Worm (Caenorhabditis elegans) whole organism, L2 larva: ENCODE data around the gene cpr-9.
A peak's percentile ranks its signal among the peaks of the same experiment; 100 is the strongest.
"Not testable (repeated sequence)": the region's sequence is repeated elsewhere in the genome, so short reads cannot be mapped to it uniquely, and the experiment has no call there.

Experiments used
- C34F6.9 ChIP-seq: fragments of 150-350 bp; optimal IDR thresholded peaks from 2 replicates; lab custom pipeline; 2014; ENCODE audit warnings: missing biosample characterization, missing genetic modification characterization
- F13H6.1 ChIP-seq: sonication (generic microtip); optimal IDR thresholded peaks from 2 replicates; lab custom pipeline; 2016; ENCODE audit warnings: missing genetic modification characterization, missing compliant biosample characterization
- Y55F3AM.14 ChIP-seq: fragments of 200-800 bp; sonication (Bioruptor generic); optimal IDR thresholded peaks from 2 replicates; lab custom pipeline; 2018; ENCODE audit warnings: mild to moderate bottlenecking, missing genetic modification characterization, missing compliant biosample characterization
- aly-2 ChIP-seq: fragments of 150-350 bp; optimal IDR thresholded peaks from 2 replicates; lab custom pipeline; 2014; ENCODE audit warnings: missing biosample characterization, missing genetic modification characterization
- ama-1 ChIP-seq: fragments of 150-350 bp; optimal IDR thresholded peaks from 2 replicates; lab custom pipeline; 2018; ENCODE audit warnings: inconsistent platforms
- blmp-1 ChIP-seq: sonication (generic microtip); optimal IDR thresholded peaks from 2 replicates; lab custom pipeline; 2017; ENCODE audit warnings: missing genetic modification characterization, mild to moderate bottlenecking, missing compliant biosample characterization, antibody characterized with exemption, moderate library complexity; ENCODE audit not compliant: insufficient read depth
- ceh-16 ChIP-seq: fragments of 150-350 bp; optimal IDR thresholded peaks from 2 replicates; lab custom pipeline; 2014; ENCODE audit warnings: missing biosample characterization, missing genetic modification characterization
- ceh-82 ChIP-seq: fragments of 150-350 bp; optimal IDR thresholded peaks from 2 replicates; lab custom pipeline; 2014; ENCODE audit warnings: missing biosample characterization, missing genetic modification characterization
- crh-2 ChIP-seq: sonication (generic microtip); optimal IDR thresholded peaks from 2 replicates; lab custom pipeline; 2017; ENCODE audit warnings: missing biosample characterization, missing genetic modification characterization
- dmd-4 ChIP-seq: sonication (generic microtip); optimal IDR thresholded peaks from 2 replicates; lab custom pipeline; 2017; ENCODE audit warnings: missing biosample characterization, missing genetic modification characterization
- elt-1 ChIP-seq: fragments of 150-350 bp; optimal IDR thresholded peaks from 2 replicates; lab custom pipeline; 2014; ENCODE audit warnings: missing biosample characterization, missing genetic modification characterization
- elt-3 ChIP-seq: sonication (generic microtip); optimal IDR thresholded peaks from 2 replicates; lab custom pipeline; 2017; ENCODE audit warnings: missing biosample characterization, missing genetic modification characterization
- fos-1 ChIP-seq: fragments of 150-350 bp; optimal IDR thresholded peaks from 2 replicates; lab custom pipeline; 2014; ENCODE audit warnings: missing biosample characterization, missing genetic modification characterization
- gmeb-1 ChIP-seq: fragments of 150-350 bp; optimal IDR thresholded peaks from 2 replicates; lab custom pipeline; 2014; ENCODE audit warnings: missing biosample characterization, missing genetic modification characterization
- lin-11 ChIP-seq: fragments of 150-350 bp; sonication (generic microtip); optimal IDR thresholded peaks from 2 replicates; lab custom pipeline; 2014; ENCODE audit warnings: missing biosample characterization, missing genetic modification characterization, inconsistent platforms, mixed read lengths
- lin-13 ChIP-seq: fragments of 150-350 bp; optimal IDR thresholded peaks from 2 replicates; lab custom pipeline; 2014; ENCODE audit warnings: missing biosample characterization, missing genetic modification reagents, missing genetic modification characterization
- lin-39 ChIP-seq: fragments of 150-350 bp; optimal IDR thresholded peaks from 2 replicates; lab custom pipeline; 2014; ENCODE audit warnings: missing biosample characterization, missing genetic modification reagents, missing genetic modification characterization
- lsy-2 ChIP-seq, 2 experiments: fragments of 150-350 bp in 1 of 2; sonication (generic microtip) in 1 of 2; optimal IDR thresholded peaks; 2 replicates each; lab custom pipeline; 2014 to 2017; ENCODE audit warnings: missing biosample characterization in 2 of 2, missing genetic modification characterization in 2 of 2
- mab-5 ChIP-seq: fragments of 150-350 bp; optimal IDR thresholded peaks from 2 replicates; lab custom pipeline; 2014; ENCODE audit warnings: missing biosample characterization, missing genetic modification characterization
- mbf-1 ChIP-seq: sonication (generic microtip); optimal IDR thresholded peaks from 2 replicates; lab custom pipeline; 2017; ENCODE audit warnings: missing biosample characterization, missing genetic modification characterization
- mdl-1 ChIP-seq, 2 experiments: fragments of 150-350 bp in 1 of 2; sonication (generic microtip) in 1 of 2; optimal IDR thresholded peaks; 2 replicates each; lab custom pipeline; 2017; ENCODE audit warnings: missing biosample characterization in 2 of 2, missing genetic modification characterization in 2 of 2
- nhr-10 ChIP-seq: sonication (generic microtip); optimal IDR thresholded peaks from 2 replicates; lab custom pipeline; 2017; ENCODE audit warnings: missing biosample characterization, missing genetic modification characterization
- nhr-12 ChIP-seq: fragments of 150-350 bp; optimal IDR thresholded peaks from 2 replicates; lab custom pipeline; 2014; ENCODE audit warnings: missing biosample characterization, missing genetic modification characterization
- nhr-129 ChIP-seq: fragments of 150-350 bp; optimal IDR thresholded peaks from 2 replicates; lab custom pipeline; 2014; ENCODE audit warnings: missing biosample characterization, missing genetic modification characterization
- nhr-21 ChIP-seq: fragments of 150-350 bp; optimal IDR thresholded peaks from 2 replicates; lab custom pipeline; 2014; ENCODE audit warnings: missing biosample characterization, missing genetic modification characterization
- nhr-23 ChIP-seq: fragments of 150-350 bp; optimal IDR thresholded peaks from 2 replicates; lab custom pipeline; 2014; ENCODE audit warnings: missing biosample characterization, missing genetic modification reagents, missing genetic modification characterization
- nhr-237 ChIP-seq: fragments of 150-350 bp; optimal IDR thresholded peaks from 2 replicates; lab custom pipeline; 2014; ENCODE audit warnings: missing biosample characterization, missing genetic modification characterization
- nhr-25 ChIP-seq: fragments of 150-350 bp; sonication (generic microtip); optimal IDR thresholded peaks from 3 replicates; lab custom pipeline; 2014; ENCODE audit warnings: missing biosample characterization, missing genetic modification characterization
- nhr-6 ChIP-seq: fragments of 150-350 bp; optimal IDR thresholded peaks from 2 replicates; lab custom pipeline; 2014; ENCODE audit warnings: missing biosample characterization, missing genetic modification characterization
- sem-4 ChIP-seq: fragments of 150-350 bp; optimal IDR thresholded peaks from 2 replicates; lab custom pipeline; 2014; ENCODE audit warnings: missing biosample characterization, missing genetic modification reagents, missing genetic modification characterization
- skn-1 ChIP-seq: sonication (generic microtip); optimal IDR thresholded peaks from 2 replicates; lab custom pipeline; 2017; ENCODE audit warnings: missing biosample characterization, missing genetic modification characterization
- sma-3 ChIP-seq: sonication (generic microtip); optimal IDR thresholded peaks from 2 replicates; lab custom pipeline; 2016; ENCODE audit warnings: missing genetic modification reagents, missing genetic modification characterization, missing compliant biosample characterization
- sma-9 ChIP-seq, 2 experiments: fragments of 150-350 bp in 1 of 2; sonication (generic microtip) in 1 of 2; optimal IDR thresholded peaks; 2 replicates each; lab custom pipeline; 2014 to 2016; ENCODE audit warnings: missing genetic modification characterization in 2 of 2, mild to moderate bottlenecking in 1 of 2, missing biosample characterization in 1 of 2, missing compliant biosample characterization in 1 of 2, missing genetic modification reagents in 1 of 2, moderate library complexity in 1 of 2
- snpc-4 ChIP-seq: fragments of 150-350 bp; optimal IDR thresholded peaks from 2 replicates; lab custom pipeline; 2014; ENCODE audit warnings: missing biosample characterization, missing genetic modification characterization
- unc-39 ChIP-seq: fragments of 150-350 bp; optimal IDR thresholded peaks from 2 replicates; lab custom pipeline; 2014; ENCODE audit warnings: missing biosample characterization, missing genetic modification characterization
- unc-62 ChIP-seq: fragments of 150-350 bp; optimal IDR thresholded peaks from 2 replicates; lab custom pipeline; 2014; ENCODE audit warnings: missing biosample characterization, missing genetic modification reagents, missing genetic modification characterization
- zag-1 ChIP-seq: fragments of 150-350 bp; optimal IDR thresholded peaks from 2 replicates; lab custom pipeline; 2014; ENCODE audit warnings: missing biosample characterization, missing genetic modification characterization

cpr-9 gene

DNA sequence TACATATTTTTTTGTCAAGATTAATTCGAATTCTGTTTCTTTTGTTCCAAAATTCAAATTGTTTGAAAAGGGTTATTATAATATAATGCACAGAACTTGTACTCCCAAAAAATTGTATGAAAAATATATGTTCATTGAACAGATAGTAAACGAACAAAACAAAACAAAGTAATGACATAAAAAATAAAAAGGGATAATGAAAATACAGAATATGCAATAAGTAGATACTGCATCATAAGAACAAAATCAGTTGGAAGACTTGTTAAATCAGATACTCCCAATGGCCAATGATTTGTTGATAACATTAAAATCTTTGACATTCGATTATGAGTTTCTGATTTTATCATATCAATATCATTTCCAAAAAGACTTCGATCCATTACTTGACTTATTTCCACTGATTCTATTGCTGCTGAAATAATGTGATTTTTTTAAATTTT lies 1.7 kb downstream of the cpr-9 start:
- TF ChIP-seq F13H6.1 (no peak), fos-1 (peak; percentile 16), gmeb-1 (tag; lab: Kevin White, UChicago) (peak; percentile 9), nhr-25 (tag; lab: Kevin White, UChicago) (no peak), crh-2 (tag; lab: Kevin White, UChicago) (peak; percentile 38), lin-13 (peak; percentile 38)

DNA sequence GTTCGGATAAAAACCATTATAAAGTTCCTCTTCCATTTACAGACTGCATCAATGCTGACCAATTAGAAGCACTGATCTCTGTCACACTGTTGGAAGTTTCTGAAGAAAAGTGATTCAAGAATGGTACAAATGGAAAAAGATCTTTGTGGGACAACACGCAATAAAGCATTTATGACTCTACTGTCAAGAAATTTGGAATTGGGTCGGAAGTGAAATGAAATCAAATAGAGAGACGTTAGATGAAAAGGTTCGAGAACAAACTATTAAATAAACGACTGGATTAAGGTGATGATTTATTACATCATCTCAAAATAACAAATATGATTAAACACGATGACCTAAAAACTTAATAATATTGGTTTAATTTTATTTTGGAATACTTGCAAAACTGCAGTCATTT lies 3.6 kb downstream of the cpr-9 start, which contains the start of gene F57F5.3:
TSS of gene F57F5.3 (minus strand) at position 101 of the 400 bp plus-strand sequence.
- TF ChIP-seq unc-39 (tag; lab: Kevin White, UChicago) (no peak), nhr-10 (no peak), mdl-1 (tag; optimal IDR thresholded peaks at IDR 0.05; lab: Kevin White, UChicago) (no peak), ceh-16 (tag; lab: Kevin White, UChicago) (no peak)
- TF ChIP-seq, all 48 proteins: peak for 0

DNA sequence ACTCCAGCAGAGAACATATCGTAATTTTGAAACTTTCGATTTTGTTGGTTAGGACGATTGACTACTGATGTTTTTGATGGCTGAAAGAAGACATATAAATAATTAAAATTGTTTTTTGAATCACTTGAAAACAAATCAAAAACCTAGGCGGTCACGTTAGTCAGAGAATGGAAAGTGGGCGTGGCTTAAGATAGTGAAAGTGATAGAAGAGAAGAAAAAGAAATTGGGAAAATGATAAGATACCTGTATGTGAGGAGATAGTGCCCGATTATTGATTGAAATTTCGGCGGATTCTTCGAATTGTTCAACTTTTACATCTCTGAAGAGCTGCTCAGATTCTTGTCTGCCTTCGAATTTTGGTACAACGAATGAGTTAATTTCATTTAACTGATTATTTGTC lies 8.8 kb downstream of the cpr-9 start:
- TF ChIP-seq fos-1: peak; percentile 20
- no peak for TF ChIP-seq dmd-4 (tag; lab: Kevin White, UChicago)
- TF ChIP-seq sma-9 (GFP tag; optimal IDR thresholded peaks at IDR 0.05; lab: Kevin White, UChicago): peak; percentile 11
- no peak for TF ChIP-seq sma-9 (tag; optimal IDR thresholded peaks at IDR 0.05; lab: Kevin White, UChicago)
- TF ChIP-seq mbf-1 (tag; lab: Kevin White, UChicago): no peak
- no peak for TF ChIP-seq ama-1 (lab: Kevin White, UChicago)
- peak; percentile 95 for TF ChIP-seq blmp-1 (tag; lab: Kevin White, UChicago)

DNA sequence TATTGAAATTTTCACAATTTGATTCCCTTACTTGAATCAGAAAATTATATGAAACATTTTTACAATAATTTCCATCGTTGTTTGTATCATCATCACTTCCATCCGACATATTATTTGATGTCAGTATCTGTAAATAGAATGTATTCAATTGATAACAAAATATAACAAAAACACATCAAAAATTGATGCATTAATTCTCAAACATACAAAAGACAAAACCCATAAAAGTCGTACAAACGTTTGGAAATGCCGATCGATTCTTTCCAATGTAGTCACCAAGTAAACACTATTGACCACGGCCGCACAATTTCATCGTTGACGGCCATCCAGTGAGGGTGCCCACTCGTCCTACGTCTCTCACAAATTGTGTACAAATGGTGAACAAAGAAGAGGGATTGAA lies 10.4 kb downstream of the cpr-9 start, which contains the start of gene add-2:
TSS of gene add-2 (minus strand) at position 109 of the 400 bp plus-strand sequence.
- no peak for TF ChIP-seq nhr-6 (tag; lab: Kevin White, UChicago)
- no peak for TF ChIP-seq zag-1 (tag; lab: Kevin White, UChicago)
- no peak for TF ChIP-seq lin-39 (tag; lab: Kevin White, UChicago)
- no peak for TF ChIP-seq unc-39 (tag; lab: Kevin White, UChicago)
- no peak for TF ChIP-seq lin-11 (tag; lab: Kevin White, UChicago)
- no peak for TF ChIP-seq nhr-25 (tag; lab: Kevin White, UChicago)

DNA sequence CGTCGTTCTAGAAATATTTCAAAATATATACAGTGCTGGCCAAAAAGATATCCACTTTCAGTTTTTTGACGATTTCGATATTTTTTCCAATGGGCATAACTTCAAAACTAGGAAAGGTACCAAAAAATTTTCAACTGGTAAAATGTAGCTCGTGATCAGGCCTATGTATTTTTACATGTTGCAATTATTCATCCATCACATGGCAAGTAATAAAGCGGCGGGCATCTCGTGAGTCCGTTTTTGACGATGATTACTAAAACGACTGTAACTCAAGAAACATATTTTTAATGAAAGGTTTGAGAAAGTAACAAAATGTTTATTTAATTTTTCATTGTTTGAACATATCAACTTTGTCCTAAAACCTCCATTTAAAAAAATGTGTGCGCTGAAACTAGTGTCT lies 17.2 kb downstream of the cpr-9 start, which contains the start of gene F10C2.3:
TSS of gene F10C2.3 (plus strand) at position 301 of the 400 bp plus-strand sequence.
- not testable (repeated sequence) for TF ChIP-seq nhr-12; nhr-6 (tag; lab: Kevin White, UChicago); skn-1 (tag; lab: Kevin White, UChicago)
- TF ChIP-seq, all 48 proteins: peak for 0; not testable (repeated sequence) for 48

DNA sequence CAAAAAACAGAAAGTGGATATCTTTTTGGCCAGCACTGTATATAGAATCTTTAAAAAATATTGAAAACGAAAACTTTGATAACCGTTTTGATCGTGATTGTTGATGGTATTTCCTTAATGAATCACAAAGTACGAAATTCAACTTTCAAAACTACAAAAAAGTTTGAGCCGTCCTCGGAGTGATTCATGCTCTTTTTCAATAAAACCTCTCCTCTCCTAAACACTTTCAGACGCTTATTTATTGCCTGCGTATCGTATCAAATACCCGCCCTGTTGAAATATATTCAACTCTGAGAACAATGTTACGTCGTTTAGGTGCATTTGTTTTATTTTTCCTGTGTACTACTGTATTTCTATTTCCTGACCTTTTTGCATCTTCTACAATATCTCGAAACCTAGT lies 18.1 kb downstream of the cpr-9 start:
- TF ChIP-seq elt-1 (tag; lab: Kevin White, UChicago) (no peak), unc-62 (GFP tag; lab: Kevin White, UChicago) (no peak), F13H6.1 (no peak), lin-11 (tag; lab: Kevin White, UChicago) (no peak), unc-39 (tag; lab: Kevin White, UChicago) (no peak), fos-1 (peak; percentile 58)

DNA sequence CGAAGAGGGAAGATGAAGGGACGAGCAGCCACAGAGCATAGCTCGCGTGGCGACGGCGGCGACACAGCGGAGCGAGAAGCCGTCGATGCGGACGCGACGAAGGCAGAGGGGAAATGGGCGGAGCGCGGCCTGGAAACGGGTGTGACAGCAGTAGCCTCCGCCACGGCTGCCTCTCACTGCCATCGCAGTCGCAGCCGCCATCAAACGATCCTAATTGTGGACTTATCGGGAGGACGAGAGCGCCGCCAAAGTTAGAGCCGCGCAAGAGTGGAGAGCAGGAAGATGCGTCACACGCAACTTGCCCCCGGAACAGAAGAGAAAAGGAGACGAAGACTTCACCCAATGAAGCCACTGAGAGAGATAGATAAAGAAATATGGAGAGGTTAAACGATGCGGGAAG lies 21.4 kb downstream of the cpr-9 start:
- TF ChIP-seq lin-39 (tag; lab: Kevin White, UChicago): no peak
- TF ChIP-seq aly-2 (tag; lab: Kevin White, UChicago): no peak
- no peak for TF ChIP-seq nhr-237 (tag; lab: Kevin White, UChicago)
- peak; percentile 14 for TF ChIP-seq sem-4 (tag; lab: Kevin White, UChicago)
- no peak for TF ChIP-seq gmeb-1 (tag; lab: Kevin White, UChicago)
- TF ChIP-seq nhr-23 (tag; lab: Kevin White, UChicago): no peak
- TF ChIP-seq elt-3 (tag; lab: Kevin White, UChicago): no peak
- no peak for TF ChIP-seq skn-1 (tag; lab: Kevin White, UChicago)
- TF ChIP-seq lin-13: no peak
- peak; percentile 35 for TF ChIP-seq Y55F3AM.14 (GFP tag; lab: Kevin White, UChicago)
- TF ChIP-seq lsy-2 (tag; optimal IDR thresholded peaks at IDR 0.05; lab: Kevin White, UChicago): peak in 1 of 2 experiments; percentile 36
- peak; percentile 16 for TF ChIP-seq sma-9 (GFP tag; optimal IDR thresholded peaks at IDR 0.05; lab: Kevin White, UChicago)
- no peak for TF ChIP-seq sma-9 (tag; optimal IDR thresholded peaks at IDR 0.05; lab: Kevin White, UChicago)
- TF ChIP-seq nhr-129: peak; percentile 31
- no peak for TF ChIP-seq ama-1 (lab: Kevin White, UChicago)
- TF ChIP-seq zag-1 (tag; lab: Kevin White, UChicago): peak; percentile 82
- TF ChIP-seq F13H6.1: peak; percentile 50
- TF ChIP-seq crh-2 (tag; lab: Kevin White, UChicago): no peak
- TF ChIP-seq nhr-6 (tag; lab: Kevin White, UChicago): no peak
- no peak for TF ChIP-seq nhr-10
- TF ChIP-seq mab-5 (tag; lab: Kevin White, UChicago): no peak
- TF ChIP-seq mdl-1 (tag; optimal IDR thresholded peaks at IDR 0.05; lab: Kevin White, UChicago): peak in 1 of 2 experiments; percentile 1
- no peak for TF ChIP-seq snpc-4 (tag; lab: Kevin White, UChicago)
- TF ChIP-seq lin-11 (tag; lab: Kevin White, UChicago): peak; percentile 18
- peak; percentile 40 for TF ChIP-seq C34F6.9 (tag; lab: Kevin White, UChicago)
- TF ChIP-seq dmd-4 (tag; lab: Kevin White, UChicago): no peak
- TF ChIP-seq nhr-21 (tag; lab: Kevin White, UChicago): no peak
- no peak for TF ChIP-seq sma-3 (GFP tag; lab: Kevin White, UChicago)
- TF ChIP-seq ceh-82 (tag; lab: Kevin White, UChicago): no peak
- no peak for TF ChIP-seq blmp-1 (tag; lab: Kevin White, UChicago)
